Worm (Caenorhabditis elegans) whole organism, L4/young adult: ENCODE results near the gene Y51A2B.16.
"Not testable (repeated sequence)": the region's sequence is repeated elsewhere in the genome, so short reads cannot be mapped to it uniquely, and the experiment has no call there.

Experiments used
- W03F9.2 ChIP-seq: fragments of 150-350 bp; optimal IDR thresholded peaks from 2 replicates; lab custom pipeline; 2014; ENCODE audit warnings: missing biosample characterization, missing genetic modification characterization
- dao-5 ChIP-seq: sonication (generic microtip); optimal IDR thresholded peaks from 2 replicates; lab custom pipeline; 2016; ENCODE audit warnings: missing genotype, missing genetic modification characterization, moderate library complexity, missing compliant biosample characterization
- him-1 ChIP-seq: sonication (generic microtip); optimal IDR thresholded peaks from 2 replicates; lab custom pipeline; 2016; ENCODE audit warnings: missing genotype, missing genetic modification reagents, missing genetic modification characterization, missing compliant biosample characterization

Y51A2B.16 gene

DNA sequence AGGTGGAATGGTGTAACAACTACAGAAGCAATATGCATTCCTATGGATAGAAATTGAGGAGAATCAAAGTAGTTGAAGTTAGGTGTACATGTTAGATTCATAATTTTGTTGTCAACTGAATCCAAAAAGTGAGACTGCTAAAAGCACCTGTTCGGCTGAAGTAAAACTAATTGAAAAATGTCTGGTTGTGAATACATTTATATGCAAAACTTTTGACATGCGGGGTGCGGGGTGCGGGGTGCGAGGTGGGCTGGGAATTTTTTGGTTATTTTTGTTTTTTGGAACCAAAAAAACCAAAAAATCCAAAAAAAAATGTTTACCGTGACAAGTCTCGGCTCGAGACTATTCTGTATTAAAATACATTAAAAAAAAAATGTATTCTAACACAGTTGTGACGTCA, 12.4 kb upstream of the Y51A2B.16 start, which contains the start of gene srh-207:
Gene srh-207, minus strand, starts transcription at position 101 of the 400 bp plus-strand sequence.
- TF ChIP-seq him-1 (tag; lab: Kevin White, UChicago) (no peak), W03F9.2 (tag; lab: Kevin White, UChicago) (no peak), dao-5 (tag; lab: Kevin White, UChicago) (no peak)

DNA sequence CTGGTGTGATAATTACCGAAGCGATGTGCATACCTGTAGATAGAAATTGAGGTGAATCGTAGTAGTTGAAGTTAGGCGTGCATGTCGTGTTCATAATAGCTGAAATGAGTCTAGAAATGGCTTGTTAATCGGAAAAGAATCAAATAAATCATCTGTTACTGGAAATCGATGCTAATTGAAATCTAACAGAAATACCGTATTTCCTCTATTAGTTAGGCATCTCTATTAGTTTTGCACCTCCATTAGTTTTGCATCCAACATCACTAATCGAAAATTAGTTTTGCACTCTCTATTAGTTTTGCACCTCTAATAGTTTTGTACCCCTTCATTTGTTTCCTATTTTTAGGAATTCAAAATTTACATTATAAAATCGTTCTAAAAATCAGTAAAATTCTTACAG, 7.1 kb upstream of the Y51A2B.16 start, which contains the start of gene srh-209:
Gene srh-209, minus strand, starts transcription at position 101 of the 400 bp plus-strand sequence.
- not testable (repeated sequence) for TF ChIP-seq him-1, dao-5, W03F9.2 (tag; lab: Kevin White, UChicago)

DNA sequence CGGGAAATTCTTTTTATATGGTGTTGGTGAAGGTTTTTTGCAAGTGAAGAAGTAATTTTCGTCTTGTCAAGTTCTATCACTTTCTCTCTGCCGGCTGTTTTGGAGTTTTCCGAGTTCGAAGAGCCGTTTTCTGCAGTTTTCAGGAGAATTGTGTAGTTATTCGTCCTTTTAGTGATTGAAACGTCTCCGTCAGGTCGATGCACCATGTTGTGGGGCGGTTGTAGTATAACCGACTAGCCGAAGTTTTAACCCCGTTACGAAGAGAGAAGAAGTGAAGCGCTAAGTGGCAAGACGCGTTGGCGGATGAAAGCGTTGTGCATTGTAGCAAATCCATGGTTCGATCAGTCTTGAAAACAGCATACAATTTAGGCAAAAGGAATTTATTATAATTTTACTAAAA, 5.0 kb upstream of the Y51A2B.16 start:
- TF ChIP-seq him-1 (tag; lab: Kevin White, UChicago) = no peak
- TF ChIP-seq W03F9.2 (tag; lab: Kevin White, UChicago) = no peak
- TF ChIP-seq dao-5 (tag; lab: Kevin White, UChicago) = no peak

DNA sequence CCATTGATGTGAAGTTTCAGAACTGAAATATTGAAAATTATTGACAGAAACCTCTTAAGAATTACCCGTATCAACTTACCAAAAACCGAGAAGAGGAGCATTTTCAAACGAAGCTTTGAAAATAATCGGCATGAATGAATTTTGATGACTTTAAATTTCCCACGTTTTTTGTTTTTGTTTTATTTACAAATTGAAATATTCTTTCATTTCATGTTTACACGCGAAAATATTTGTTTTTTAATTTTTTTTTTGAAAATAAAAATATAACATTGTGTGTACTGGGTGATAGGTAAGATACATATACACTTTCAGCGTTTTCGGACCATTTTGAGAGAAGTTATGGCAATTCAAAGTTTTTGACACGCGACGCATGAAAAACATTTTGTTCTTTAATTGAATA, 2.1 kb downstream of the Y51A2B.16 start, which contains the start of gene Y51A2B.9:
Gene Y51A2B.9, minus strand, starts transcription at position 101 of the 400 bp plus-strand sequence.
- TF ChIP-seq W03F9.2 (tag; lab: Kevin White, UChicago) (no peak), dao-5 (tag; lab: Kevin White, UChicago) (no peak), him-1 (tag; lab: Kevin White, UChicago) (no peak)

DNA sequence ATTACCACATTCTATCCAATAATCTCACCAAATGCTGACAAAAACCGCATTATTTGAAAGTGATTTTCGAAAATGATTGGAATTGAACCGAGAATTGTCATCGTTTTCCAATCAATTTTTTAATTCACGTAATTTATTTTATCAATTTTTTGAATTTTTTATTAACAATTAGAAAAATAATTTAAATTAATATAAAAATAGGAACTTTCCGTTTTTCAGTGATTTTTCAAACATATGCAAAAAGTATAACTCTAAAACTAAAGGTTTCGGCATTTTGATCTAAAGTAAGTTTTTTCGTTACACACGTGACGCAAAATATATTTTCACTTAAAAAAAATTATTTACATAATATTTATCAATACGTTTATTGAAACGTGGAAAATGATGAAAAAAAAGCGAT, 3.5 kb downstream of the Y51A2B.16 start, which contains the start of gene Y51A2B.6:
Gene Y51A2B.6, minus strand, starts transcription at position 101 of the 400 bp plus-strand sequence.
- no peak for TF ChIP-seq W03F9.2 (tag; lab: Kevin White, UChicago)
- TF ChIP-seq dao-5 (tag; lab: Kevin White, UChicago) = no peak
- no peak for TF ChIP-seq him-1 (tag; lab: Kevin White, UChicago)

DNA sequence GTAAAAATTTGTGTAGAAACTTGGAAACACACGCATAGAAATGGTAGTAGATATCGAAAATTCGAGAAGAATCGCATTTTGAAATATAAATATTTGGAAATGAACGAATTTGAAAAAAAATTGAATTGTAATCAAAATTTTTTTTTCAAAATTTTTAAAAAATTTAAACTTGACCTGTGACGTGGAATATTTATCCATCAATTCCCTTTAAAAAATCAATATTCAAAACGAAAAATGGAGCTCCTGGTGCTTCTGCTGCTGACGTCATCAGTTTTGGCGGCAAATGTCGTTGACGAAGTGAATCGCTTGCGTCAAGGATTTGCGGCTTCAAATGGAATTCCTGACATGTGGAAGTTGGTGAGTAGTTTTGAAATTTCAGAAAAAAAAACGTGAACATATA, 8.7 kb downstream of the Y51A2B.16 start, which contains the start of the genes Y51A2B.4 and Y51A2B.5:
Gene Y51A2B.4, minus strand, starts transcription at position 101 of the 400 bp plus-strand sequence.
Gene Y51A2B.5, plus strand, starts transcription at position 232 of the 400 bp plus-strand sequence.
- TF ChIP-seq W03F9.2 (tag; lab: Kevin White, UChicago) = no peak
- no peak for TF ChIP-seq dao-5 (tag; lab: Kevin White, UChicago)
- TF ChIP-seq him-1 (tag; lab: Kevin White, UChicago) = no peak

DNA sequence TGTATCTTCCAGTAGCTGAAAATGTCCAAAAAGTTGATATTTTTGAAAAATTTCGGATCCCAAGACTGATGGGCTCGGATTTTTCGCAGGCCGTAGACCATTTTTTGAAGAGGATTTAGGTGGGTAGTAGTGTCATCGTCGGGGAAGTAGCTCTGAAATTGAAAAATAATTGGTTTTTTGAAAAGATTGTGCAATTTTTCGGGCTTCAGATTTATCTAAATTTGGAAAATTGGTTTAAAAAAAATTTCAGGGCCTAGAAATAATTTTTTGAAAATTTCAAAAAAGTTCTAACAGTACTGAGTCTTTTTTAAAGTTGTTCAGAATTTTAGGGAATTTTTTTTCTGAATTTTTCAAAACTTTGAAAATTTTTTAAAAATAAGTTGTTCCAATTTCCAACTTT, 15.1 kb downstream of the Y51A2B.16 start, which contains the start of gene nhr-288:
Gene nhr-288, minus strand, starts transcription at position 101 of the 400 bp plus-strand sequence.
- TF ChIP-seq W03F9.2 (tag; lab: Kevin White, UChicago) (no peak), him-1 (tag; lab: Kevin White, UChicago) (no peak), dao-5 (tag; lab: Kevin White, UChicago) (no peak)

DNA sequence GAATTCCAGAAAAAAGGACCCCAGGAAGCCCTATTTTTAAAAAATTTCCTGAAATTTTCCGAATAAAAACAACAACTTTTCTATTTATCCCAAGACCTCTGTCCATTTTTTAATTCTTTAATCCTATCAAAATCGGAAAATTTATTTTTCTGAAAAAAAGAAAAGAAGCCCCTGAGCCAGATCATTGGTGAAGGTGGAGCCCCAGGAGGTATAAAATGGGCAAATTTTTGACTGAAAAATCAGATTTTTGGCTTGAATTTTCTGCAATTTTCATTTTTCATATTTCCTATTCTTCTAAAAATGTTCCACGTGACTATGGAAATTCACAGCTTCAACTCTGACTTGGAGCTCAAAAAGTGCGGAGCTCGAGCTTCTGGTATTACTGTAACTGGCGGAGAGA, 18.9 kb downstream of the Y51A2B.16 start, which contains the start of gene Y51A2B.8:
Gene Y51A2B.8, plus strand, starts transcription at position 301 of the 400 bp plus-strand sequence.
- no peak for TF ChIP-seq him-1 (tag; lab: Kevin White, UChicago)
- TF ChIP-seq W03F9.2 (tag; lab: Kevin White, UChicago) = no peak
- no peak for TF ChIP-seq dao-5 (tag; lab: Kevin White, UChicago)

DNA sequence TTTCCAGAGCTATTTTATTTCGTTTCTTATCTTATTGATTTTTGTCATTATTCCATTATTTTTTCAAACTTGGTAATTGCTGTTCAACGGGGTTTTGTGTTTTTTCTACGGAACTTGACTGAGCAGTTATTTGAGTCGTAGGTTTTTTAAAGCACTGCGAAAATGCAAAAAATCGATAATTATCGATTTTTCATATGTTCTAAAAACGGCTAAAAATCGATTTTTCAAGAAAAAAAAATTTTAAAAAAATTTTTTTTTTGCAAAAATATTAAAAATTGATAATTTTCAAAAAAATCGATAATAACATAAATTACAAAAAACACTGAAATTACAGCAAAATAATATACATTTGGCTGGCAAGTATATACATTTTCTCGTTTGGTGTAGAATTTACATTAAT, 22.2 kb downstream of the Y51A2B.16 start:
- TF ChIP-seq dao-5 (tag; lab: Kevin White, UChicago) (no peak), him-1 (tag; lab: Kevin White, UChicago) (no peak), W03F9.2 (tag; lab: Kevin White, UChicago) (no peak)

DNA sequence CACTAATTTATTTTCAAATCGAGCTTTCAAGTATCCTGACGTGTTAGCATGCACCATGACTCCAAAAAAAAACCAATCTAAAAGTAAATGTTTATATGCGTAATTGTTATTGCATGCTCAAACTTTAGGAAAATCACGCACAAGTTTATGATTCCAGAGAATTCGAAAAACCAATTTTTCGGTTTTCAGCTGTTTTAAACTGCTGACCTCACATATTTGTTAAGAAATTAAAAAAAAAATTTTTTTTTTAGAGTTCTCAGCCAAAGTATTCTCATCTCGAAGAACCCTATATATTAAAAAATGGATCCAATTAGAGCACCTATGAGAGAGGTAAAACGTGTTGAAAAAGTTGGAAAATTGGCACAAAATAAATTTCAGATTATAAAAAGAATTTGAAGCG, 23.5 kb downstream of the Y51A2B.16 start, which contains the start of gene Y51A2B.2:
Gene Y51A2B.2, plus strand, starts transcription at position 301 of the 400 bp plus-strand sequence.
- no peak for TF ChIP-seq him-1 (tag; lab: Kevin White, UChicago)
- TF ChIP-seq W03F9.2 (tag; lab: Kevin White, UChicago) = no peak

DNA sequence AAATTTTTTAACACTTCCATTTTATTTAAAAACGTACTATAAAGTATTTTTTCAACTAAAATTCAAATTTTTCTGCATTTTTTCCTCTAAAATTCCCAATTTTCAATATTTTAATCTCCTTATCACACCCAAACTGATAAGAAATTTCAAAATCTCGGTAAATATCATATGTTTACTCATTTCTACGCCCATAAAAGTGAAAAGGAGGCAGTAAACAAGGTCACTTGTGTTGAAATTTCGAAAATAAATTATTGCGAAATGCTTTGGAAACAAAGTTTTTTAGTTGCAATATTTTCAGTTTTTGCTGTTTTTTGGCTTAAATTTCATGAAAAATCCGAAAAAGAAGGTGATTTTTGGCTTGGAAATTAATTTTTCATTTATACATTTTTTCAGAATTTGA, 26.1 kb downstream of the Y51A2B.16 start, which contains the start of gene C08E8.4:
Gene C08E8.4, plus strand, starts transcription at position 268 of the 400 bp plus-strand sequence.
- TF ChIP-seq W03F9.2 (tag; lab: Kevin White, UChicago) = no peak
- TF ChIP-seq him-1 (tag; lab: Kevin White, UChicago) = no peak

DNA sequence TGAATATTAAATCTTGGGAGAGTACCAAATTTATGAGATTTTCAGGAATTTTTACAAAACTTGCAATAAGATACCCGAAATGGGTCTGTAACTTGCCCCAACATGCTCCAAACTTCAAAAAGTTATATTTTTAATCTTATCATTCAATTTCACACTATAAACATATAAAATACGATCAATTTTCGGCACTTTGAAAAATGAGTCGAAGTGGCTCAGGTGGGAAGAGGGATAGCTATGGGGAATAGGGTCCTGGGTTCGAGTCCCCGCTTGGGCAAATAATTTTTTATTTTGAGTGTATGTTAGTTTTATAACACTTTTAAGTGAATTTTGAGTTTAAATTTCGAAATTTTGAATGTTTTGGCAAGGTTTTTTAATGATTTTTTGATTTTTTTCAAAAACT, 26.7 kb downstream of the Y51A2B.16 start:
- TF ChIP-seq W03F9.2 (tag; lab: Kevin White, UChicago) (no peak), him-1 (tag; lab: Kevin White, UChicago) (no peak), dao-5 (tag; lab: Kevin White, UChicago) (no peak)

DNA sequence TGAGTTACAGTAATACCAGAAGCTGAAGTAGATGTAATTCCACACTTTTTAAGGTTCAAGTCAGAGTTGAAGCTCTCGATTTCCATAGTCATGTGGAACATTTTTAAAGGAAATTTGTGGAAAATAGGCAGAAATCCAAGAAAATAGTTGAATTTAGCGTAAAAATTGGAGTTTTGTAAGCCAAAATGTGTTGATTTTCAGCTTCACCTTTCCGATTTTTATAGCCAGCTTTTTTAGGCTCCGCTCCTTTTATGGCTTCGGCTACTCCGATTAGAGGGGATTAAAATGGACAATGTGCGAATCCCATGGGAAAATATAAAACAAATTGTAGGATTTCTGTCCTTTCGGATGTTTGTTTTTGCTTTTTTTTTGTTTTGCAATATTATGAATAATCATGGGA, 29.4 kb downstream of the Y51A2B.16 start, which contains the start of gene C08E8.6:
Gene C08E8.6, minus strand, starts transcription at position 101 of the 400 bp plus-strand sequence.
- no peak for TF ChIP-seq him-1 (tag; lab: Kevin White, UChicago)
- no peak for TF ChIP-seq W03F9.2 (tag; lab: Kevin White, UChicago)
- TF ChIP-seq dao-5 (tag; lab: Kevin White, UChicago) = no peak

DNA sequence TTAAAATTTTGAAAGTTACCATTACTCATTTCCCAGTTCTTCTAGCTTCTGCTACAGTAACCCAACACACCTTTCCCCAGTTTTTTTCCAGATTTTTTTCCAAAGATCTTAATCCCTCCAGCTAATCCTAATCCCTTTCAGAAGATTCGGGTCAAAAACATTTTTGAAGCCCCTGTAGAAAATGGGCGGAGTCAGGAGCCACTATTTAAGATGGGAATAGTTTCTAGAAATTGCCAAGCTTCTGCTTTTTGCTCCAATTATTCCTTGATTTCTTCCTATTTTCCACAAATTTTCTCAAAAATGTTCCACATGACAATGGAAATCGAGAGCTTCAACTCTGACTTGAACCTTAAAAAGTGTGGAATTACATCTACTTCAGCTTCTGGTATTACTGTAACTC, 33.2 kb downstream of the Y51A2B.16 start, which contains the start of gene C08E8.9:
Gene C08E8.9, plus strand, starts transcription at position 301 of the 400 bp plus-strand sequence.
- TF ChIP-seq W03F9.2 (tag; lab: Kevin White, UChicago) (no peak), dao-5 (tag; lab: Kevin White, UChicago) (no peak), him-1 (tag; lab: Kevin White, UChicago) (no peak)
